ENCODE assay signal across 2 fruit fly cellular contexts in the genomic region with DNA sequence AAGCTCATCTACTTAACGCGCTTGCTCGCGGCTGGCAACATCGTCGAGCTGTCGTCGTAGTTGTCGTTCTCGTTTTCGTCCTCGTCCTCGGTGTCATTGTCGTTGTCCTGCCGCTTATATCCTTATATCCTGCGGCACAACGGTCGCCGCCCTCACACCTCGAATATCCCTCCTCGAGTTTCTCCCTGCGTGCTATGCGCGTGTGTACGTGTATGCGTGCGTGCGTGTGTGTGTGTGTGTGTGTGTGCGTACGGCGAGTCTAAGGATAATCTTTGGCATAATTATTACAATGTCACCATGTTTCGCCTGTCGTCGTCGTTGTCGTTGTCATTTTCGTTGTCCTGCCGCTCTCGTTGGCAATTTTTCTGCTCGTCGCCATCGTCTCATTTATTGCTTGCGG.
TF ChIP-seq lines count a peak whose summit lies in the region.

No protein-coding gene starts in this region.

- no peak for TF ChIP-seq CTCF in whole organism, embryonic (GFP tag; optimal IDR thresholded peaks at IDR 0.05; lab: Kevin White, UChicago)

TF ChIP-seq in whole organism, embryonic, 481 proteins besides CTCF, POLR2A, EP300 and RAD21:
- TF ChIP-seq br (optimal IDR thresholded peaks at IDR 0.05; lab: Kevin White, UChicago) (no peak), Ssrp (tag; optimal IDR thresholded peaks at IDR 0.05; lab: Kevin White, UChicago) (no peak), Dp (GFP tag; optimal IDR thresholded peaks at IDR 0.05; lab: Kevin White, UChicago) (no peak), CG8281 (tag; optimal IDR thresholded peaks at IDR 0.05; lab: Kevin White, UChicago) (no peak), Bgb (GFP tag; IDR thresholded peaks at IDR 0.05; lab: Robert Waterston, UW; ENCODE audit: partially characterized antibody) (no peak), CG17568 (GFP tag; optimal IDR thresholded peaks at IDR 0.05; lab: Kevin White, UChicago) (no peak), row (GFP tag; IDR thresholded peaks at IDR 0.05; lab: Robert Waterston, UW) (0 out of 3 replicates have a peak, but pooled peaks have one; percentile 3), CG12391 (tag; optimal IDR thresholded peaks at IDR 0.05; lab: Kevin White, UChicago) (no peak), HmgZ (tag; optimal IDR thresholded peaks at IDR 0.05; lab: Kevin White, UChicago) (no peak), NfI (GFP tag; optimal IDR thresholded peaks at IDR 0.05; lab: Kevin White, UChicago) (no peak), mam (GFP tag; optimal IDR thresholded peaks at IDR 0.05; lab: Kevin White, UChicago) (no peak), CG6689 (GFP tag; IDR thresholded peaks at IDR 0.05; lab: Robert Waterston, UW) (no peak), Hr39 (optimal IDR thresholded peaks at IDR 0.05; lab: Kevin White, UChicago) (peak; percentile 99), Deaf1 (tag; optimal IDR thresholded peaks at IDR 0.05; lab: Kevin White, UChicago) (peak; percentile 46), pan (optimal IDR thresholded peaks at IDR 0.05; lab: Kevin White, UChicago) (no peak), pan (GFP tag; optimal IDR thresholded peaks at IDR 0.05 in 1 of 2, IDR thresholded peaks at IDR 0.05 in 1 of 2) (peak in 1 of 2 experiments; percentile 6), Hsf (GFP tag; optimal IDR thresholded peaks at IDR 0.05; lab: Kevin White, UChicago) (no peak), sr (GFP tag; IDR thresholded peaks at IDR 0.05; lab: Robert Waterston, UW) (no peak), CG32532 (GFP tag; IDR thresholded peaks at IDR 0.05; lab: Robert Waterston, UW) (no peak), zfh1 (GFP tag; IDR thresholded peaks at IDR 0.05; lab: Robert Waterston, UW) (no peak)

TF ChIP-seq in whole organism, wandering third instar larva, 38 proteins besides CTCF, POLR2A, EP300 and RAD21:
- TF ChIP-seq Mio (GFP tag; optimal IDR thresholded peaks at IDR 0.05; lab: Kevin White, UChicago) (no peak), pan (optimal IDR thresholded peaks at IDR 0.05; lab: Kevin White, UChicago) (peak; percentile 69), GATAd (GFP tag; optimal IDR thresholded peaks at IDR 0.05; lab: Kevin White, UChicago) (no peak), rgr (GFP tag; optimal IDR thresholded peaks at IDR 0.05; lab: Kevin White, UChicago) (no peak), psq (GFP tag; optimal IDR thresholded peaks at IDR 0.05; lab: Kevin White, UChicago) (no peak), dmrt93B (GFP tag; optimal IDR thresholded peaks at IDR 0.05; lab: Kevin White, UChicago) (no peak), Hnf4 (GFP tag; optimal IDR thresholded peaks at IDR 0.05; lab: Kevin White, UChicago) (no peak)
TF ChIP-seq in whole organism, wandering third instar larva: peak in this region for 1.
